Fruit fly (Drosophila melanogaster) whole organism, embryonic: ENCODE results near the gene mtTFB2.

Experiments used
- Abd-B ChIP-seq: fragments of 200-800 bp; sonication (Bioruptor generic); optimal IDR thresholded peaks from 2 replicates; lab custom pipeline; 2018; ENCODE audit warnings: missing biosample characterization, mild to moderate bottlenecking, missing genetic modification characterization, moderate library complexity
- B-H2 ChIP-seq: fragments of 200-800 bp; sonication (Bioruptor generic); optimal IDR thresholded peaks from 2 replicates; lab custom pipeline; 2018; ENCODE audit warnings: missing biosample characterization, mild to moderate bottlenecking, missing genetic modification characterization
- CG10267 ChIP-seq: fragments of 200-800 bp; sonication (Bioruptor generic); optimal IDR thresholded peaks from 2 replicates; lab custom pipeline; 2018; ENCODE audit warnings: missing biosample characterization, mild to moderate bottlenecking, missing genetic modification characterization, moderate library complexity
- CG10366 ChIP-seq: fragments of 200-800 bp; sonication (Bioruptor generic); IDR thresholded peaks from 2 replicates; pipeline ENCODE4 v1.3.6; 2022; ENCODE audit warnings: missing biosample characterization, missing genetic modification characterization
- CG10979 ChIP-seq: fragments of 200-800 bp; sonication (Bioruptor generic); optimal IDR thresholded peaks from 2 replicates; lab custom pipeline; 2018; ENCODE audit warnings: missing biosample characterization, mild to moderate bottlenecking, missing genetic modification characterization, moderate library complexity
- CG1233 ChIP-seq: fragments of 200-800 bp; sonication (Bioruptor generic); optimal IDR thresholded peaks from 4 replicates; lab custom pipeline; 2018; ENCODE audit warnings: missing biosample characterization, mild to moderate bottlenecking, missing genetic modification characterization
- CG12659 ChIP-seq: fragments of 200-800 bp; sonication (Bioruptor generic); optimal IDR thresholded peaks from 3 replicates; lab custom pipeline; 2017; ENCODE audit warnings: mild to moderate bottlenecking, missing biosample characterization, missing genetic modification reagents, missing genetic modification characterization
- CG15601 ChIP-seq: fragments of 200-800 bp; sonication (Bioruptor generic); optimal IDR thresholded peaks from 3 replicates; lab custom pipeline; 2019; ENCODE audit warnings: missing biosample characterization, mild to moderate bottlenecking, missing genetic modification characterization, moderate library complexity
- CG16813 ChIP-seq: fragments of 200-800 bp; sonication (Bioruptor generic); IDR thresholded peaks from 3 replicates; pipeline ENCODE4 v1.3.6; 2022; ENCODE audit warnings: missing biosample characterization, missing genetic modification characterization; ENCODE audit not compliant: partially characterized antibody
- CG16815 ChIP-seq: fragments of 200-800 bp; sonication (Bioruptor generic); optimal IDR thresholded peaks from 3 replicates; lab custom pipeline; 2017; ENCODE audit warnings: missing biosample characterization, mild to moderate bottlenecking, missing genetic modification characterization
- CG18011 ChIP-seq: fragments of 200-800 bp; sonication (Bioruptor generic); optimal IDR thresholded peaks from 2 replicates; lab custom pipeline; 2017; ENCODE audit warnings: missing biosample characterization, missing genetic modification characterization, mild to moderate bottlenecking, moderate library complexity, missing genotype
- CG18599 ChIP-seq: fragments of 200-800 bp; sonication (Bioruptor generic); optimal IDR thresholded peaks from 3 replicates; lab custom pipeline; 2017; ENCODE audit warnings: missing biosample characterization, missing genetic modification characterization, mild to moderate bottlenecking, moderate library complexity, missing genetic modification reagents
- CG2678 ChIP-seq: fragments of 200-800 bp; sonication (Bioruptor generic); optimal IDR thresholded peaks from 3 replicates; lab custom pipeline; 2019; ENCODE audit warnings: missing biosample characterization, mild to moderate bottlenecking, missing genetic modification characterization, moderate library complexity
- CG30403 ChIP-seq: fragments of 200-800 bp; sonication (Bioruptor generic); optimal IDR thresholded peaks from 3 replicates; lab custom pipeline; 2016; ENCODE audit warnings: missing biosample characterization, missing genetic modification characterization
- CG31441 ChIP-seq: fragments of 200-800 bp; sonication (Bioruptor generic); IDR thresholded peaks from 2 replicates; pipeline ENCODE4 v1.3.6; 2022; ENCODE audit warnings: missing biosample characterization, missing genetic modification characterization
- CG3281 ChIP-seq: fragments of 200-800 bp; sonication (Bioruptor generic); optimal IDR thresholded peaks from 3 replicates; lab custom pipeline; 2017; ENCODE audit warnings: missing biosample characterization, mild to moderate bottlenecking, missing genetic modification characterization
- CG3995 ChIP-seq: fragments of 200-800 bp; sonication (Bioruptor generic); optimal IDR thresholded peaks from 3 replicates; lab custom pipeline; 2016; ENCODE audit warnings: missing biosample characterization, missing genetic modification characterization
- CG5245 ChIP-seq: fragments of 200-800 bp; sonication (Bioruptor generic); optimal IDR thresholded peaks from 3 replicates; lab custom pipeline; 2016; ENCODE audit warnings: missing biosample characterization, missing genetic modification characterization
- CG6791 ChIP-seq: fragments of 200-800 bp; sonication (Bioruptor generic); IDR thresholded peaks from 3 replicates; pipeline ENCODE4 v1.3.6; 2022; ENCODE audit warnings: missing biosample characterization, missing genetic modification characterization; ENCODE audit not compliant: partially characterized antibody
- CG7839 ChIP-seq: fragments of 200-800 bp; sonication (Bioruptor generic); optimal IDR thresholded peaks from 3 replicates; lab custom pipeline; 2018; ENCODE audit warnings: missing biosample characterization, mild to moderate bottlenecking, missing genetic modification characterization, moderate library complexity
- CG9727 ChIP-seq: fragments of 200-800 bp; sonication (Bioruptor generic); optimal IDR thresholded peaks from 3 replicates; lab custom pipeline; 2017; ENCODE audit warnings: missing biosample characterization, mild to moderate bottlenecking, missing genetic modification characterization
- CG9932 ChIP-seq: fragments of 200-800 bp; sonication (Bioruptor generic); IDR thresholded peaks from 2 replicates; pipeline ENCODE4 v1.3.6; 2022; ENCODE audit warnings: missing biosample characterization, missing genetic modification characterization
- CrebB ChIP-seq: fragments of 200-800 bp; sonication (Bioruptor generic); optimal IDR thresholded peaks from 3 replicates; lab custom pipeline; 2018; ENCODE audit warnings: missing biosample characterization, mild to moderate bottlenecking, missing genetic modification characterization
- Dbx ChIP-seq: fragments of 200-800 bp; sonication (Bioruptor generic); IDR thresholded peaks from 3 replicates; pipeline ENCODE4 v1.3.6; 2022; ENCODE audit warnings: missing biosample characterization, missing genetic modification characterization
- Fer3 ChIP-seq: fragments of 200-800 bp; sonication (Bioruptor generic); optimal IDR thresholded peaks from 2 replicates; lab custom pipeline; 2018; ENCODE audit warnings: missing biosample characterization, mild to moderate bottlenecking, missing genetic modification characterization, moderate library complexity
- HmgZ ChIP-seq: fragments of 200-800 bp; sonication (Bioruptor generic); optimal IDR thresholded peaks from 2 replicates; lab custom pipeline; 2018; ENCODE audit warnings: missing biosample characterization, mild to moderate bottlenecking, missing genetic modification characterization
- Hsf ChIP-seq: fragments of 200-800 bp; sonication (Bioruptor generic); optimal IDR thresholded peaks from 3 replicates; lab custom pipeline; 2016; ENCODE audit warnings: missing biosample characterization, missing genetic modification characterization
- Poxn ChIP-seq: fragments of 200-800 bp; sonication (Bioruptor generic); IDR thresholded peaks from 2 replicates; pipeline ENCODE4 v1.3.6; 2022; ENCODE audit warnings: missing biosample characterization, missing genetic modification characterization
- Rx ChIP-seq: fragments of 200-800 bp; sonication (Bioruptor generic); IDR thresholded peaks from 2 replicates; pipeline ENCODE4 v1.3.6; 2022; ENCODE audit warnings: missing biosample characterization, missing genetic modification characterization
- cas ChIP-seq: fragments of 200-800 bp; sonication (Bioruptor generic); IDR thresholded peaks from 2 replicates; pipeline ENCODE4 v1.3.6; 2022; ENCODE audit warnings: missing biosample characterization, missing genetic modification characterization
- chm ChIP-seq: fragments of 200-800 bp; sonication (Bioruptor generic); IDR thresholded peaks from 2 replicates; pipeline ENCODE4 v1.3.6; 2022; ENCODE audit warnings: missing biosample characterization, missing genetic modification characterization
- cwo ChIP-seq: fragments of 200-800 bp; sonication (Bioruptor generic); optimal IDR thresholded peaks from 3 replicates; lab custom pipeline; 2017; ENCODE audit warnings: missing biosample characterization, missing genetic modification characterization, mild to moderate bottlenecking, moderate library complexity, missing genetic modification reagents
- eve ChIP-seq, 2 experiments: fragments of >200 bp; optimal IDR thresholded peaks; 2 replicates each; lab custom pipeline; 2017; ENCODE audit warnings: missing biosample characterization in 2 of 2, missing genetic modification characterization in 2 of 2
- grau ChIP-seq: fragments of 200-800 bp; optimal IDR thresholded peaks from 3 replicates; lab custom pipeline; 2019; ENCODE audit warnings: missing biosample characterization, mild to moderate bottlenecking, missing genetic modification characterization, moderate library complexity
- inv ChIP-seq: fragments of 200-800 bp; sonication (Bioruptor generic); IDR thresholded peaks from 2 replicates; pipeline ENCODE4 v1.3.6; 2022; ENCODE audit warnings: missing biosample characterization, missing genetic modification characterization; ENCODE audit not compliant: partially characterized antibody
- jing ChIP-seq: fragments of 200-800 bp; sonication (Bioruptor generic); optimal IDR thresholded peaks from 2 replicates; lab custom pipeline; 2018; ENCODE audit warnings: missing biosample characterization, mild to moderate bottlenecking, missing genetic modification characterization
- jumu ChIP-seq: fragments of 200-800 bp; sonication (Bioruptor generic); optimal IDR thresholded peaks from 3 replicates; lab custom pipeline; 2016; ENCODE audit warnings: missing biosample characterization, missing genetic modification characterization
- mam ChIP-seq: fragments of 200-800 bp; sonication (Bioruptor generic); optimal IDR thresholded peaks from 3 replicates; lab custom pipeline; 2016; ENCODE audit warnings: missing biosample characterization, missing genetic modification characterization
- mld ChIP-seq: fragments of 200-800 bp; sonication (Bioruptor generic); IDR thresholded peaks from 3 replicates; pipeline ENCODE4 v1.3.6; 2022; ENCODE audit warnings: missing biosample characterization, missing genetic modification characterization; ENCODE audit not compliant: partially characterized antibody
- org-1 ChIP-seq: fragments of 200-800 bp; sonication (Bioruptor generic); optimal IDR thresholded peaks from 2 replicates; lab custom pipeline; 2017; ENCODE audit warnings: missing biosample characterization, missing genetic modification characterization
- peb ChIP-seq: fragments of 200-800 bp; sonication (Bioruptor generic); IDR thresholded peaks from 2 replicates; pipeline ENCODE4 v1.3.6; 2022; ENCODE audit warnings: missing biosample characterization, missing genetic modification characterization
- pita ChIP-seq: fragments of 200-800 bp; sonication (Bioruptor generic); optimal IDR thresholded peaks from 2 replicates; lab custom pipeline; 2017; ENCODE audit warnings: missing biosample characterization, mild to moderate bottlenecking, missing genetic modification characterization
- sc ChIP-seq, 3 experiments: fragments of >200 bp in 2 of 3; fragments of 200-800 bp in 1 of 3; sonication (Bioruptor generic) in 1 of 3; optimal IDR thresholded peaks; 2 replicates in 2 of 3; 3 replicates in 1 of 3; lab custom pipeline; 2017; ENCODE audit warnings: mild to moderate bottlenecking in 1 of 3, missing biosample characterization in 1 of 3, missing genetic modification characterization in 1 of 3, missing genetic modification reagents in 1 of 3
- seq ChIP-seq: fragments of 200-800 bp; sonication (Bioruptor generic); IDR thresholded peaks from 2 replicates; pipeline ENCODE4 v1.3.6; 2022; ENCODE audit warnings: missing biosample characterization, missing genetic modification characterization
- sima ChIP-seq: fragments of 200-800 bp; sonication (Bioruptor generic); optimal IDR thresholded peaks from 2 replicates; lab custom pipeline; 2016; ENCODE audit warnings: missing biosample characterization, missing genetic modification characterization
- sug ChIP-seq: fragments of 200-800 bp; optimal IDR thresholded peaks from 2 replicates; lab custom pipeline; 2019; ENCODE audit warnings: missing biosample characterization, mild to moderate bottlenecking, missing genetic modification characterization, moderate library complexity
- tap ChIP-seq: fragments of 200-800 bp; optimal IDR thresholded peaks from 3 replicates; lab custom pipeline; 2019; ENCODE audit warnings: missing biosample characterization, mild to moderate bottlenecking, missing genetic modification characterization, moderate library complexity
- tin ChIP-seq: fragments of 200-800 bp; sonication (Bioruptor generic); optimal IDR thresholded peaks from 3 replicates; lab custom pipeline; 2016; ENCODE audit warnings: missing biosample characterization, missing genetic modification characterization
- wdn ChIP-seq: fragments of 200-800 bp; sonication (Bioruptor generic); IDR thresholded peaks from 2 replicates; pipeline ENCODE4 v1.3.6; 2022; ENCODE audit warnings: missing biosample characterization, missing genetic modification characterization

Gene mtTFB2

dm6 chr3R:10048035-10048774 lies 2.8 kb downstream of the mtTFB2 start:
- TF ChIP-seq CG10979 (tag; lab: Kevin White, UChicago) (peak; percentile 52), eve (GFP tag; optimal IDR thresholded peaks at IDR 0.05; lab: Kevin White, UChicago) (no peak), grau (tag; lab: Kevin White, UChicago) (peak; percentile 63), CG6791 (GFP tag; lab: Robert Waterston, UW) (0 out of 3 replicates have a peak, but pooled peaks have one; percentile 46), org-1 (GFP tag; lab: Kevin White, UChicago) (peak; percentile 36), CG3281 (GFP tag; lab: Kevin White, UChicago) (peak; percentile 45), CrebB (no peak), wdn (GFP tag; lab: Robert Waterston, UW) (no peak), CG18011 (GFP tag; lab: Kevin White, UChicago) (no peak), sug (tag; lab: Kevin White, UChicago) (no peak), Poxn (GFP tag; lab: Robert Waterston, UW) (no peak), seq (no peak), CG15601 (peak; percentile 21), jing (GFP tag; lab: Kevin White, UChicago) (no peak), chm (GFP tag; lab: Robert Waterston, UW) (no peak), inv (GFP tag; lab: Robert Waterston, UW) (no peak), CG10267 (tag; lab: Kevin White, UChicago) (peak; percentile 12), Abd-B (GFP tag; lab: Kevin White, UChicago) (peak; percentile 13), sc (optimal IDR thresholded peaks at IDR 0.05; lab: Kevin White, UChicago) (no peak), sc (GFP tag; optimal IDR thresholded peaks at IDR 0.05; lab: Kevin White, UChicago) (no peak), cwo (GFP tag; lab: Kevin White, UChicago) (peak; percentile 16), CG12659 (GFP tag; lab: Kevin White, UChicago) (peak; percentile 48), CG3995 (GFP tag; lab: Kevin White, UChicago) (no peak), peb (GFP tag; lab: Robert Waterston, UW) (0 out of 2 replicates have a peak, but pooled peaks have one; percentile 10), CG2678 (peak; percentile 75), sima (GFP tag; lab: Kevin White, UChicago) (no peak), CG9932 (GFP tag; lab: Robert Waterston, UW) (no peak), Hsf (GFP tag; lab: Kevin White, UChicago) (no peak), tap (tag; lab: Kevin White, UChicago) (peak; percentile 2), jumu (no peak), B-H2 (GFP tag; lab: Kevin White, UChicago) (no peak), HmgZ (no peak), Dbx (GFP tag; lab: Robert Waterston, UW) (no peak), CG1233 (peak; percentile 45), CG7839 (peak; percentile 65), CG18599 (GFP tag; lab: Kevin White, UChicago) (peak; percentile 46), mam (GFP tag; lab: Kevin White, UChicago) (no peak), Fer3 (peak; percentile 10), CG10366 (peak; percentile 12; the same call in 1 of the 2 replicates), tin (no peak), CG9727 (GFP tag; lab: Kevin White, UChicago) (peak; percentile 35), CG16815 (GFP tag; lab: Kevin White, UChicago) (peak; percentile 3), CG5245 (GFP tag; lab: Kevin White, UChicago) (no peak), pita (GFP tag; lab: Kevin White, UChicago) (no peak), CG16813 (GFP tag; lab: Robert Waterston, UW) (no peak), mld (GFP tag; lab: Robert Waterston, UW) (no peak), Rx (GFP tag; lab: Robert Waterston, UW) (no peak), CG30403 (peak; percentile 52), cas (GFP tag; lab: Robert Waterston, UW) (no peak), CG31441 (GFP tag; lab: Robert Waterston, UW) (peak; percentile 56)
